Worm (Caenorhabditis elegans): ENCODE results near the gene H23N18.6.

DNA sequence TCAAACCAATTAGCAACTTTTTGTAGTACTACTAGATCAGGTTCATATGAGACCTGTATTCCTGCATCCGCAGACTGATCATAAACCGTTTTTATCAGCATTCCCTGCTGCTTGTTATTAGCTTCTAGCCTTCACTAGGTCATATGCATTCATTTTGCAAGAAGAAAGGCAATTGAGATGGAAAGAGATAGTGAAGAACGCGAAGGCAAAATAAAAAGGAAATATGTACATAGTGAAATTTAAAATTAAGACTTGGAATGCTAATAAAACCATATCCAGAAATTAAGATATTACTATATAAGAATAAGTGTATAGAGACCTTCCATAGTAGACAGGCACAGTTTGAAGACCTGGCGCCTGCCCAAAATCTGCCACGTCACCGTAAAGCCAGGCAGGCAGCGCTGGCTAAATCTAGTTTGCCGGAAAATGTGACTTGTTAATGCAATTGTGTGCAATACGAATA is 5.8 kb upstream of the H23N18.6 start, which contains the start of the genes C02E7.8 and srh-23:
- TF ChIP-seq lsy-2 (tag; optimal IDR thresholded peaks at IDR 0.05) (no peak), mab-9 (GFP tag; IDR thresholded peaks at IDR 0.05) (no peak), elt-3 (tag; optimal IDR thresholded peaks at IDR 0.05) (no peak), ets-5 (GFP tag; IDR thresholded peaks at IDR 0.05) (no peak), unc-130 (tag; optimal IDR thresholded peaks at IDR 0.05) (no peak), blmp-1 (tag; optimal IDR thresholded peaks at IDR 0.05) (peak; percentile 33), pag-3 (tag; optimal IDR thresholded peaks at IDR 0.05; ENCODE audit: borderline replicate concordance, insufficient read depth) (no peak), unc-86 (tag; optimal IDR thresholded peaks at IDR 0.05) (no peak), egl-27 (tag; optimal IDR thresholded peaks at IDR 0.05) (no peak), nhr-11 (tag; optimal IDR thresholded peaks at IDR 0.05) (no peak), unc-62 (GFP tag; optimal IDR thresholded peaks at IDR 0.05) (no peak), pqm-1 (tag; optimal IDR thresholded peaks at IDR 0.05) (no peak), ztf-4 (tag; optimal IDR thresholded peaks at IDR 0.05) (no peak), mdl-1 (tag; optimal IDR thresholded peaks at IDR 0.05) (no peak)
